Worm (Caenorhabditis elegans): ENCODE data around the gene R31.2.

DNA sequence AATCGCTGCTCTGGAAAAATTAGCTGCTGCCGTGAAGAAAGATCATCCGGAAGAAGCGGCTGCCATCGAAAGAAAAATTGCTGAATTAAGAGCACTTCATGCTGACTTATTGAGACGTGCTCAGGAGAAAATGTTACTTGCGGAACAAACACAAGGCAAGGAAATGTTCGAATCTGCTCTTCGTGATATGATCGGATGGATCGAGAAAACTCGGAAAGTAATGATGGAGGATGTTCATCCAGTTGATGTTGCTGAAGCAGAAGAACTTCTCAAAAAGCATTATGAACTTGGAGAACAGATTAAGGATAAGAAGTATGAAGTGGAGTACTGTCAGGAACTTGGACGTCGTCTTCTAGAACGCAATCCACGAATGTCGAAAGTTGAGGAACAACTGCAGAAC is 11.4 kb upstream of the R31.2 start:
- no peak for TF ChIP-seq him-1 (tag; optimal IDR thresholded peaks at IDR 0.05)
- no peak for TF ChIP-seq dao-5 (tag; optimal IDR thresholded peaks at IDR 0.05)

Measured in whole organism, L4/young adult.